Worm (Caenorhabditis elegans) whole organism, late embryonic: Measurements from ENCODE around the gene Y15E3A.4.

Experiments used
- ceh-24 ChIP-seq: sonication (generic microtip); optimal IDR thresholded peaks from 2 replicates; lab custom pipeline; 2016; ENCODE audit warnings: mild to moderate bottlenecking, missing genetic modification characterization, missing compliant biosample characterization
- ceh-9 ChIP-seq: sonication (generic microtip); optimal IDR thresholded peaks from 2 replicates; lab custom pipeline; 2016; ENCODE audit warnings: mild to moderate bottlenecking, missing genetic modification characterization, inconsistent platforms, missing compliant biosample characterization
- pqm-1 ChIP-seq: sonication (generic microtip); optimal IDR thresholded peaks from 2 replicates; lab custom pipeline; 2016; ENCODE audit warnings: missing genetic modification characterization, missing compliant biosample characterization
- rnt-1 ChIP-seq: sonication (generic microtip); optimal IDR thresholded peaks from 2 replicates; lab custom pipeline; 2016; ENCODE audit warnings: missing genetic modification characterization, missing compliant biosample characterization
- unc-55 ChIP-seq: sonication (generic microtip); optimal IDR thresholded peaks from 2 replicates; lab custom pipeline; 2017; ENCODE audit warnings: missing biosample characterization, missing genetic modification reagents, missing genetic modification characterization

DNA sequence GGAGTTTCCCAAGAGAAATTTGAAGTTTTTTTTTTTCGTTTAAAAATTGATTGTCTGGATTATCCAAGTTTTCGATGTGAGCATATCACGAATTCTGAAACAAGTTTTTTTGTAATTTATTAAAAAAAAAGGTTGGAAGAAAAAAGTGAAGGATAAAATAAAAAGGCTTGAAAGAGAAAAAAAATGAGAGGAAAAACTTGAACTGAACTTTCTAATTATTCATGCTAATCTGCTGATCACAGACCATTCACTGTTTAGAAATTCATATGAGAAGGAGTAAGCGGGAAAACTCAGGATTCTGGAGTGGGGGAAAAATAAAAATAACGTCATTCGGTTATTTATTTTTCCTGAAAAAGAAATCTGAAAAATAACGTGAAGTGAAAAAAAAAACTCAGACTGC, 47.0 kb downstream of the Y15E3A.4 start, which contains the start of gene svh-5:
- TF ChIP-seq unc-55 (GFP tag; lab: Kevin White, UChicago): no peak
- TF ChIP-seq pqm-1: no peak
- no peak for TF ChIP-seq rnt-1 (tag; lab: Kevin White, UChicago)
- TF ChIP-seq ceh-24 (tag; lab: Kevin White, UChicago): no peak
- TF ChIP-seq ceh-9 (tag; lab: Kevin White, UChicago): no peak
